Worm (Caenorhabditis elegans): ENCODE results near the gene D1053.2.

DNA sequence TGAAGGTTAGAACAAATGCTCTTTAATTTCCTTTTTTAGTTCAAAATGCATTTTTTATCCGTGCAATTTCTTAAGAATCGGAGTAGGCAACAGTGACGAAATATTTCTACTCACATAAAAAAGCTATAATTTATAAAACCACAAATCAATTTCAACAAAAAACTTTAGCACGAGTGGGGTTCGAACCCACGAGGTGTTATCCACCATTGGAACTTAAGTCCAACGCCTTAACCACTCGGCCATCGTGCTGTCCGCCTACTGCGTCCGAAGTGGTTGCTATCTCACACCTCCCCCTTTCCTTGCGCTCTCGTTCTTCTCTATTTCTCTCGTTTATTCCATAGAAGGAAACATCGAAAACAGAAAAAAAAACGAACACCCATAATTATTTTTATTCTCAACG, 29.7 kb downstream of the D1053.2 start:
- TF ChIP-seq fkh-10 (GFP tag; optimal IDR thresholded peaks at IDR 0.05) (no peak), nhr-232 (tag; optimal IDR thresholded peaks at IDR 0.05) (peak; percentile 67), unc-42 (tag; optimal IDR thresholded peaks at IDR 0.05) (peak; percentile 53), fkh-6 (tag; optimal IDR thresholded peaks at IDR 0.05) (peak; percentile 78)
